Fruit fly (Drosophila melanogaster) Kc167 (cell line): Measurements from ENCODE around the gene Ggamma30A.

Experiments
- Myc ChIP-seq: fragments of >200 bp; optimal IDR thresholded peaks from 2 replicates; lab custom pipeline; 2017; ENCODE audit warnings: missing external identifiers
- Sin3A ChIP-seq: fragments of >200 bp; optimal IDR thresholded peaks from 2 replicates; lab custom pipeline; 2018; ENCODE audit warnings: missing external identifiers
- h ChIP-seq: fragments of >200 bp; optimal IDR thresholded peaks from 3 replicates; lab custom pipeline; 2018; ENCODE audit warnings: missing external identifiers
- insv ChIP-seq: fragments of >200 bp; optimal IDR thresholded peaks from 3 replicates; lab custom pipeline; 2018; ENCODE audit warnings: missing external identifiers
- psq ChIP-seq: fragments of >200 bp; optimal IDR thresholded peaks from 2 replicates; lab custom pipeline; 2017; ENCODE audit warnings: missing external identifiers
- ttk ChIP-seq: sonication (Bioruptor generic); optimal IDR thresholded peaks from 2 replicates; lab custom pipeline; 2017; ENCODE audit warnings: missing external identifiers

Ggamma30A gene

DNA sequence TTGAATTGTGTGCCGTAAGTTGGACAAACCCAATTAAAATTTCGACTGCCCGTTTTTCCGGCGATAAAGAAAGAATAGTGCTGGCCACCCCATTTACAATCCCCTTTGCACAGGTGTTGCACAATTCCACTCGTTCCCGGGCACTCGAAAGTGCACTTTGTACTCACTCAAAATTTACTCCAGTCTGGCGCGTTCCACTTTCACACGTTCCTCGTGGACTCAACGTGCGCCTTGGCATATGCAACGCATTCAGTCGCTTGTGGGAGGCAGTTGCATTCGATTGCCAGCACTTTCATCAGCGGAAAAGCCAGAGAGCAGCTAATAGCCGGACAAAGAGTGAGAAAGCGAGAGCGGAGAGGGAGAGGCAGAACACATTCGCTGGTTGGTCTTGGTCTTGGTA lies at the start of gene Ggamma30A:
Ggamma30A (plus strand) TSS at position 248 of the 400 bp plus-strand sequence.
- TF ChIP-seq insv (lab: Kevin White, UChicago) (no peak), psq (lab: Kevin White, UChicago) (no peak), ttk (lab: Kevin White, UChicago) (no peak), h (lab: Kevin White, UChicago) (no peak), Sin3A (lab: Kevin White, UChicago) (no peak), Myc (no peak)

- TF ChIP-seq Sin3A (lab: Kevin White, UChicago) (no peak), h (lab: Kevin White, UChicago) (no peak), ttk (lab: Kevin White, UChicago) (no peak), psq (lab: Kevin White, UChicago) (no peak), insv (lab: Kevin White, UChicago) (no peak), Myc (no peak)
These were observed 49.2 kb upstream of the Ggamma30A start for dm6 chr2L:9207133-9207532.

DNA sequence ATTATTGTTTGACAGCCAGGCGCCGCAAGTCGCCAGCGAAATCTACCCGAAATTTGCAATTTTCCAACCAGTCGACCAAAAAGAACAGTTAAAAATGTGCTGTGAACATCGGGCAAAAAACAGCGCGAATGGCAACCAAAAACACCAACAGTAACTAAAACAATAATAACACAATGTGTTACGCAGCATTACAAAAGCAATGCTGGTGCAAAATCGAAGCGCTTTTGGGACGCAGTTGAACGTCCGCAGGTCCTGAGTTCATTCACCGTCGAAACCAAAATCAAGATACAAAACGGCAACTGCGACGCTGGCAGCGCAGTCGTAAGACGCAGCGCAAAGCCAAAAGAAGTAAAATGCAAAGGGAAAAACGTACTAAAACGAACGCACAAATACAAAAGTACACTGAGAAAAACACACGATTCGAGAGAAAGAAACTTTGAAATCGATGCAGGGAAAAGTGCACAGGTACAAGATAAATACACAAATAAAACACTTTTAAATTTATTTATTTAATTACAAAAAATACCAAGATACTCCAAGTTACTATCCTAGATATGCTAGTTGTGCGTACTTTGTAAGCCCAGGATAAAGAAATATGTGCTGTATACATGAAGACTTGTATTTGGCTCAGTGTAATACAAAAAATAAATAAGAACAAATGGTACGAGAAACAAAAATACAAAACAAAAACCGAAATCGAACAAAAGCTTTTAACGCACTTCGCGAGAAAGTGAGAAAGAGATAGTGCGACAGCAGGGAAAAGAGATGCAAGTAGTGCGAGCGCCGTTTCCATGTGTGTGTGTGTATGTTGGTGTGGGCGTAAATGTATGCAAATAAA lies 45.3 kb upstream of the Ggamma30A start:
- TF ChIP-seq ttk (lab: Kevin White, UChicago) = no peak
- no peak for TF ChIP-seq psq (lab: Kevin White, UChicago)
- no peak for TF ChIP-seq insv (lab: Kevin White, UChicago)
- no peak for TF ChIP-seq Myc
- TF ChIP-seq Sin3A (lab: Kevin White, UChicago) = no peak
- no peak for TF ChIP-seq h (lab: Kevin White, UChicago)

DNA sequence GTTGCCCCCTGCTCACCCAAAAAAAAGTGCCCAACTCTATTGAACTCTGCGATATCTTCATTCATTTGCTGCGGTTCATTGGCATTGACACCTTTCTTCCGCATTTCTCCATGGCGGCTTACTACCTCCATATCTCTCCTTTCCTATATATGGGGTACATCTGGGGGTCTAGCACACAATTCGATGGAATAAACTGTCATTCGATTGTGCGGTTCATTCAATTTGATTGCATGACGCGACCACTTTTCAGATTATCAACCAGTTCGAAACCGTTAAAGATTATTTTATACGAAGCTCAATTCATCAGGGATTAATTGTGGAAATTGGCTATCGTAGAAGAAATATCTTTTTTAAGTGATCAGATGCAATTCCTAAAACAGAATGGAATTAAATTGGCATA lies 42.7 kb upstream of the Ggamma30A start:
- TF ChIP-seq Myc (no peak), insv (lab: Kevin White, UChicago) (no peak), ttk (lab: Kevin White, UChicago) (no peak), psq (lab: Kevin White, UChicago) (no peak), h (lab: Kevin White, UChicago) (no peak), Sin3A (lab: Kevin White, UChicago) (no peak)

- TF ChIP-seq ttk (lab: Kevin White, UChicago) (no peak), insv (lab: Kevin White, UChicago) (no peak), psq (lab: Kevin White, UChicago) (no peak), Myc (no peak)
These were observed 40.5 kb upstream of the Ggamma30A start for dm6 chr2L:9215899-9216298.

DNA sequence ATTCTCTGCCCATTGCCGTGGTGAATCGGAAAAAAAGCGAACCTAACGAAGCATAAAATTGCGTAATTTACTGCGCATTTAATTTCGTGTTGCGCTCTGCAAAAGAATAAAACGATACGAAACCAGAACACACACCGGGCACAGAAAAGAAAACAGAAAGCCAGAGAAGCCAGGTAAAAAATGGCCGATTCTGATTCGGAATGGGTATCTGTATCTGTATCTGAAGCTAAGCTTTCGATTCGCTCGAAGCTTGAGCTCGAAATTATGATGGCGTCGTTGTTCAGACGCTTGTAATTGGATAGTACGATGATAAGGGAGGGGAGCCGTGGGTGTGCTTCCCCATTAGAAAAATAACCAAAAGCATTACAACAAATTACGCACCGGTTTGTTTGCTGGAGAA lies 33.1 kb upstream of the Ggamma30A start:
- no peak for TF ChIP-seq psq (lab: Kevin White, UChicago)
- no peak for TF ChIP-seq Myc
- TF ChIP-seq ttk (lab: Kevin White, UChicago) = no peak
- TF ChIP-seq h (lab: Kevin White, UChicago) = no peak
- TF ChIP-seq Sin3A (lab: Kevin White, UChicago) = no peak
- no peak for TF ChIP-seq insv (lab: Kevin White, UChicago)

DNA sequence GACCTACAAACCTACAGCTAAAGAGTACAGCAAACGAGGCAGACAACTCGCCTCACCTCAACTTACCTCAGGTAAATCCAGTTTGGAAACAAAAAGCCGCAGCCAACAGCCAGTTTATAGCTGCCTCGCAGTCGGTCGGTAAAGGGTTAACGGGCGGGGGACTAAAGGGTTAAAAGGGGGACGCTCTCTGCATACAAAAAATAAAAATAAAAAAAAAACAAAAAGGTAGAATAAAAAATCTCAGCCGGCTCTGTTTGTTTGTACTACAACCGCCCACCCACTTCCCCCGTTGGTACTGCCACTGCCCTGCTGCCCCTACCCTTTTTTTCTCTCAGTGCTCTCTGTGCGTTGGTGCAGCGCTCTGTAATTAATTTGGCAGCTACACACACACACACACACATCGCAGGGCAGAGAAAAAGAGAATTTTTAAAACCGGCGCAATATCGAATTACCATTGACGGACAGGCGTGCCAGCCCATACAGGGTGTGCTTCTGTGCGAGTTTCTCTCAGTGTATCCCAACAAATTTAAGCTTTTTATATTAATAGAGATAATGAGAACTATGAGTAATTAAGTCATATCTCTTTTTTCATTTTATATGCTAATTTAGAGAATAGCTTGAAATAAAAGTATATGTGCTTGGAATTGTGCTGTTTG lies 31.9 kb upstream of the Ggamma30A start:
- TF ChIP-seq h (lab: Kevin White, UChicago) (no peak), psq (lab: Kevin White, UChicago) (no peak), Myc (no peak), ttk (lab: Kevin White, UChicago) (no peak), insv (lab: Kevin White, UChicago) (no peak), Sin3A (lab: Kevin White, UChicago) (no peak)

- no peak for TF ChIP-seq insv (lab: Kevin White, UChicago)
- no peak for TF ChIP-seq Myc
- TF ChIP-seq h (lab: Kevin White, UChicago) = no peak
- no peak for TF ChIP-seq Sin3A (lab: Kevin White, UChicago)
- no peak for TF ChIP-seq ttk (lab: Kevin White, UChicago)
- TF ChIP-seq psq (lab: Kevin White, UChicago) = no peak
These were observed 31.0 kb upstream of the Ggamma30A start for dm6 chr2L:9225378-9225777.

dm6 chr2L:9229694-9230093 lies 26.7 kb upstream of the Ggamma30A start:
- TF ChIP-seq Myc (no peak), Sin3A (lab: Kevin White, UChicago) (no peak), psq (lab: Kevin White, UChicago) (no peak), insv (lab: Kevin White, UChicago) (no peak), h (lab: Kevin White, UChicago) (no peak), ttk (lab: Kevin White, UChicago) (no peak)

- TF ChIP-seq ttk (lab: Kevin White, UChicago) (no peak), h (lab: Kevin White, UChicago) (no peak), Myc (no peak), Sin3A (lab: Kevin White, UChicago) (no peak), psq (lab: Kevin White, UChicago) (no peak), insv (lab: Kevin White, UChicago) (no peak)
These were observed 24.5 kb upstream of the Ggamma30A start for dm6 chr2L:9231760-9232431.

dm6 chr2L:9234104-9234503 lies 22.3 kb upstream of the Ggamma30A start:
- TF ChIP-seq Sin3A (lab: Kevin White, UChicago) (no peak), ttk (lab: Kevin White, UChicago) (no peak), insv (lab: Kevin White, UChicago) (no peak), Myc (no peak), psq (lab: Kevin White, UChicago) (no peak), h (lab: Kevin White, UChicago) (no peak)
